Worm (Caenorhabditis elegans) whole organism, young adult: ENCODE measurements around the gene gldi-7.

Experiments used
- ama-1 ChIP-seq, 3 experiments: fragments of 150-350 bp in 1 of 3; sonication (generic microtip) in 2 of 3; optimal IDR thresholded peaks; 2 replicates each; lab custom pipeline; 2014 to 2018; ENCODE audit warnings: missing biosample characterization in 2 of 3, missing genetic modification characterization in 2 of 3, missing genetic modification reagents in 2 of 3
- bed-1 ChIP-seq: fragments of 200-800 bp; sonication (Bioruptor generic); IDR thresholded peaks from 2 replicates; pipeline ENCODE4 v1.3.6; 2022; ENCODE audit warnings: missing genetic modification reagents, missing genetic modification characterization, missing compliant biosample characterization
- efl-1 ChIP-seq: fragments of 150-350 bp; optimal IDR thresholded peaks from 2 replicates; lab custom pipeline; 2014; ENCODE audit warnings: missing biosample characterization, missing genetic modification reagents, missing genetic modification characterization
- ekl-4 ChIP-seq: fragments of 200-800 bp; sonication (Bioruptor generic); IDR thresholded peaks from 2 replicates; pipeline ENCODE4 v1.3.6; 2022; ENCODE audit warnings: missing genetic modification reagents, missing genetic modification characterization, missing compliant biosample characterization
- hrde-1 ChIP-seq: sonication (generic microtip); optimal IDR thresholded peaks from 2 replicates; lab custom pipeline; 2016; ENCODE audit warnings: missing genetic modification characterization, mild to moderate bottlenecking, missing compliant biosample characterization, moderate library complexity, missing genotype, missing genetic modification reagents, borderline replicate concordance
- mxl-1 ChIP-seq: sonication (generic microtip); optimal IDR thresholded peaks from 2 replicates; lab custom pipeline; 2016; ENCODE audit warnings: missing genetic modification characterization, missing compliant biosample characterization
- pha-4 ChIP-seq: fragments of 150-350 bp; sonication (generic microtip); optimal IDR thresholded peaks from 2 replicates; lab custom pipeline; 2014; ENCODE audit warnings: missing biosample characterization, missing genetic modification reagents, missing genetic modification characterization
- rec-8 ChIP-seq, 2 experiments: sonication (generic microtip); optimal IDR thresholded peaks; 2 replicates each; lab custom pipeline; 2016; ENCODE audit warnings: mild to moderate bottlenecking in 2 of 2, missing genetic modification characterization in 2 of 2, missing genetic modification reagents in 2 of 2, missing genotype in 2 of 2, missing biosample characterization in 1 of 2, missing compliant biosample characterization in 1 of 2, moderate library complexity in 1 of 2
- snpc-3.4 ChIP-seq: sonication (generic microtip); optimal IDR thresholded peaks from 2 replicates; lab custom pipeline; 2017; ENCODE audit warnings: missing genetic modification characterization, mild to moderate bottlenecking, missing compliant biosample characterization, antibody characterized with exemption, moderate library complexity, missing genotype, missing genetic modification reagents
- unc-130 ChIP-seq: sonication (generic microtip); optimal IDR thresholded peaks from 2 replicates; lab custom pipeline; 2016; ENCODE audit warnings: missing genetic modification reagents, missing genetic modification characterization, missing compliant biosample characterization
- zim-3 ChIP-seq: sonication (generic microtip); optimal IDR thresholded peaks from 2 replicates; lab custom pipeline; 2017; ENCODE audit warnings: mild to moderate bottlenecking, missing genetic modification characterization, moderate library complexity, missing compliant biosample characterization

- TF ChIP-seq unc-130 (GFP tag; lab: Kevin White, UChicago) (no peak), bed-1 (GFP tag; lab: Robert Waterston, UW) (no peak), hrde-1 (no peak), ama-1 (optimal IDR thresholded peaks at IDR 0.05; lab: Kevin White, UChicago) (no peak), ama-1 (GFP tag; optimal IDR thresholded peaks at IDR 0.05; lab: Kevin White, UChicago) (no peak), pha-4 (tag; lab: Kevin White, UChicago) (no peak), ekl-4 (GFP tag; lab: Robert Waterston, UW) (no peak), rec-8 (tag; optimal IDR thresholded peaks at IDR 0.05; lab: Kevin White, UChicago) (no peak), mxl-1 (tag; lab: Kevin White, UChicago) (no peak), zim-3 (tag; lab: Kevin White, UChicago) (no peak), efl-1 (GFP tag; lab: Kevin White, UChicago) (no peak), snpc-3.4 (tag; lab: Kevin White, UChicago) (no peak)
Measured at ce11 chrII:8529176-8529698, 1.8 kb downstream of the gldi-7 start.
